Worm (Caenorhabditis elegans) whole organism, mixed stage, embryonic: Measurements from ENCODE around the gene ZC443.7.

Experiments
- elt-3 ChIP-seq: fragments of 150-350 bp; optimal IDR thresholded peaks from 2 replicates; lab custom pipeline; 2014; ENCODE audit warnings: missing biosample characterization, missing genetic modification characterization
- unc-62 ChIP-seq: fragments of 150-350 bp; optimal IDR thresholded peaks from 2 replicates; lab custom pipeline; 2014; ENCODE audit warnings: missing biosample characterization, missing genetic modification reagents, missing genetic modification characterization
- ztf-11 ChIP-seq: fragments of 150-350 bp; optimal IDR thresholded peaks from 2 replicates; lab custom pipeline; 2014; ENCODE audit warnings: missing biosample characterization, missing genetic modification characterization

DNA sequence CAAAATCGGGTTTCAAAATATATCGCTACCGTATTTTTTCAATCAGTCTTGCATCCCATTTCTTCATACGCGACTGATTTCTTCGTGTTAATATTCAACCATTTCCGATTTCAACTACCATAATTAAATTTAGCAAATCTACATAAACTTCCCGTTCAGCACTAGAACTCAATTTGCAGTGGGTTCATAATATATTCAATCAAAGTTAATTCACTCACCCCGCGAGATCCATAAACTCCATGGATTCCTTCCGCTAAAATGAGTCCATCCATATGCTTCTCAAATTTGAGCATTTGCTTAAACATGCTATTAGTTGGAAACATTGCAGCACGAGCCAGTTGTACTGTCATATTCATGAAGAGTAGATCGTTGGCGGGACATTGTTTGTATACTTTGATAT is 12.2 kb downstream of the ZC443.7 start:
- no peak for TF ChIP-seq elt-3 (tag; lab: Kevin White, UChicago)
- TF ChIP-seq unc-62 (GFP tag; lab: Kevin White, UChicago) = no peak
- TF ChIP-seq ztf-11 (tag; lab: Kevin White, UChicago) = no peak
